2 fruit fly cellular contexts compared by ENCODE assay signal in the genomic region with DNA sequence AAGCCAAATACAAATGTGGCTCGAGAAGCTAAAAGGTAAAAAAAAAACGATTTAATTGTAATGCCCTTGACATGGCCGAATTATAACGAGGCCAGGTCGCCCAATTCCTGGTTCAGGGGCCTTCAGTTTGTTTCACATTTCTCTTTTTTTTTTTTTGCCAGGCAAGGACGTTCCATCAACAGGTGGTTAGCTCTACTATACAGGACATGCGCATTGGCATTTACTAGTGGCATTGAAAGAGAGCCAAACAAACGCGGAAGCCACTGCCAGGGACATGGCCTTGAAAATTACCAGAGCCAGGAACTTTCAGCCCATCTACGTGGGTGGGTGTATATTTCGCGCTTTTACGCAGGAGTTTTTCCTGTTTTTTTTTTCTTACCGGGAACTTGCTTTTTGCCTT.
TF ChIP-seq lines count a peak whose summit lies in the region.

No protein-coding gene starts in this region.

- no peak for TF ChIP-seq CTCF in whole organism, embryonic (GFP tag; optimal IDR thresholded peaks at IDR 0.05; lab: Kevin White, UChicago)

TF ChIP-seq in whole organism, embryonic, 481 proteins besides CTCF, POLR2A, EP300 and RAD21:
- no peak for TF ChIP-seq CG6683 (GFP tag; optimal IDR thresholded peaks at IDR 0.05; lab: Kevin White, UChicago)
- peak; percentile 34 for TF ChIP-seq ftz-f1 (GFP tag; optimal IDR thresholded peaks at IDR 0.05; lab: Kevin White, UChicago)
- TF ChIP-seq ham (GFP tag; IDR thresholded peaks at IDR 0.05; lab: Robert Waterston, UW), result no peak
- TF ChIP-seq vnd (GFP tag; IDR thresholded peaks at IDR 0.05; lab: Robert Waterston, UW; ENCODE audit: partially characterized antibody), result no peak
- no peak for TF ChIP-seq unpg (GFP tag; optimal IDR thresholded peaks at IDR 0.05; lab: Kevin White, UChicago)
- no peak for TF ChIP-seq esg (GFP tag; conservative IDR thresholded peaks at IDR 0.05; lab: Robert Waterston, UW)
- no peak for TF ChIP-seq CG3065 (GFP tag; optimal IDR thresholded peaks at IDR 0.05; lab: Kevin White, UChicago)
- no peak for TF ChIP-seq CG13624 (GFP tag; optimal IDR thresholded peaks at IDR 0.05; lab: Kevin White, UChicago)
- no peak for TF ChIP-seq Usf (GFP tag; optimal IDR thresholded peaks at IDR 0.05; lab: Kevin White, UChicago)
- TF ChIP-seq H2.0 (GFP tag; IDR thresholded peaks at IDR 0.05; lab: Robert Waterston, UW), result no peak
- no peak for TF ChIP-seq crp (GFP tag; optimal IDR thresholded peaks at IDR 0.05; lab: Kevin White, UChicago)
- no peak for TF ChIP-seq Hsf (GFP tag; optimal IDR thresholded peaks at IDR 0.05; lab: Kevin White, UChicago)
- TF ChIP-seq sens-2 (GFP tag; IDR thresholded peaks at IDR 0.05; lab: Robert Waterston, UW), result no peak
- peak; percentile 56 for TF ChIP-seq Ets65A (GFP tag; lab: Kevin White, UChicago)
- TF ChIP-seq CG10366 (GFP tag; IDR thresholded peaks at IDR 0.05; lab: Robert Waterston, UW), result no peak
- TF ChIP-seq ewg (GFP tag; optimal IDR thresholded peaks at IDR 0.05; lab: Kevin White, UChicago), result peak; percentile 77
- no peak for TF ChIP-seq CkIIα-i1 (GFP tag; IDR thresholded peaks at IDR 0.05; lab: Robert Waterston, UW)
- no peak for TF ChIP-seq Gug (GFP tag; IDR thresholded peaks at IDR 0.05; lab: Robert Waterston, UW)
- TF ChIP-seq CG12659 (GFP tag; optimal IDR thresholded peaks at IDR 0.05; lab: Kevin White, UChicago), result no peak
- no peak for TF ChIP-seq ac (GFP tag; optimal IDR thresholded peaks at IDR 0.05; lab: Kevin White, UChicago)
- no peak for TF ChIP-seq CG18011 (GFP tag; optimal IDR thresholded peaks at IDR 0.05; lab: Kevin White, UChicago)
- TF ChIP-seq scrt (GFP tag; optimal IDR thresholded peaks at IDR 0.05; lab: Kevin White, UChicago), result peak; percentile 92
TF ChIP-seq in whole organism, embryonic: peak in this region for 4.

TF ChIP-seq in whole organism, pupa, 21 proteins besides CTCF, POLR2A, EP300 and RAD21:
- no peak for TF ChIP-seq CG4496 (GFP tag; IDR thresholded peaks at IDR 0.05; lab: Robert Waterston, UW)
- TF ChIP-seq CG10348 (GFP tag; IDR thresholded peaks at IDR 0.05; lab: Robert Waterston, UW), result no peak
- peak; percentile 90; the same call in 1 of the 2 replicates for TF ChIP-seq CG12605 (GFP tag; IDR thresholded peaks at IDR 0.05; lab: Robert Waterston, UW)
- no peak for TF ChIP-seq Pif1B (GFP tag; optimal IDR thresholded peaks at IDR 0.05; lab: Kevin White, UChicago)
- no peak for TF ChIP-seq CG32121 (GFP tag; IDR thresholded peaks at IDR 0.05; lab: Robert Waterston, UW)
- no peak for TF ChIP-seq CG13204 (GFP tag; optimal IDR thresholded peaks at IDR 0.05; lab: Kevin White, UChicago)
TF ChIP-seq in whole organism, pupa: peak in this region for 1.
